Worm (Caenorhabditis elegans) whole organism, young adult: ENCODE results near the gene F18E2.15.

Experiments used
- B0261.1 ChIP-seq: sonication (generic microtip); optimal IDR thresholded peaks from 2 replicates; lab custom pipeline; 2016; ENCODE audit warnings: mild to moderate bottlenecking, missing genetic modification characterization, moderate library complexity, missing compliant biosample characterization
- F10E7.11 ChIP-seq: sonication (generic microtip); optimal IDR thresholded peaks from 2 replicates; lab custom pipeline; 2017; ENCODE audit warnings: mild to moderate bottlenecking, missing genetic modification characterization, moderate library complexity, missing compliant biosample characterization
- F37B4.10 ChIP-seq: fragments of 200-800 bp; sonication (Bioruptor generic); IDR thresholded peaks from 2 replicates; pipeline ENCODE4 v1.3.6; 2022; ENCODE audit warnings: missing genetic modification characterization, missing compliant biosample characterization
- F39B2.1 ChIP-seq: fragments of 200-800 bp; sonication (Bioruptor generic); IDR thresholded peaks from 2 replicates; pipeline ENCODE4 v1.3.6; 2022; ENCODE audit warnings: missing genetic modification reagents, missing genetic modification characterization, missing compliant biosample characterization
- F55B11.4 ChIP-seq: sonication (generic microtip); optimal IDR thresholded peaks from 2 replicates; lab custom pipeline; 2016; ENCODE audit warnings: missing compliant biosample characterization, missing genetic modification characterization, borderline replicate concordance; ENCODE audit not compliant: insufficient read depth
- F57C9.4 ChIP-seq: sonication (generic microtip); optimal IDR thresholded peaks from 2 replicates; lab custom pipeline; 2017; ENCODE audit warnings: mild to moderate bottlenecking, missing genetic modification characterization, missing compliant biosample characterization
- Y53F4B.3 ChIP-seq: fragments of 200-800 bp; sonication (Bioruptor generic); IDR thresholded peaks from 2 replicates; pipeline ENCODE4 v1.3.6; 2022; ENCODE audit warnings: missing genetic modification reagents, missing genetic modification characterization, missing compliant biosample characterization
- Y79H2A.3 ChIP-seq: fragments of 200-800 bp; sonication (Bioruptor generic); conservative IDR thresholded peaks from 2 replicates; pipeline ENCODE4 v1.3.6; 2022; ENCODE audit warnings: missing genetic modification reagents, missing genetic modification characterization, missing compliant biosample characterization
- akir-1 ChIP-seq: fragments of 200-800 bp; sonication (Bioruptor generic); optimal IDR thresholded peaks from 2 replicates; lab custom pipeline; 2018; ENCODE audit warnings: mild to moderate bottlenecking, missing genetic modification characterization, moderate library complexity, missing compliant biosample characterization
- attf-3 ChIP-seq: fragments of 200-800 bp; sonication (Bioruptor generic); conservative IDR thresholded peaks from 2 replicates; pipeline ENCODE4 v1.3.6; 2022; ENCODE audit warnings: missing genetic modification reagents, missing genetic modification characterization, missing compliant biosample characterization
- ccch-3 ChIP-seq: fragments of 200-800 bp; sonication (Bioruptor generic); optimal IDR thresholded peaks from 2 replicates; lab custom pipeline; 2018; ENCODE audit warnings: mild to moderate bottlenecking, missing genetic modification characterization, missing compliant biosample characterization
- chd-7 ChIP-seq: sonication (generic microtip); optimal IDR thresholded peaks from 2 replicates; lab custom pipeline; 2016; ENCODE audit warnings: mild to moderate bottlenecking, missing genetic modification characterization, moderate library complexity, missing compliant biosample characterization
- dox-1 ChIP-seq: fragments of 200-800 bp; sonication (Bioruptor generic); IDR thresholded peaks from 2 replicates; pipeline ENCODE4 v1.3.6; 2022; ENCODE audit warnings: missing genetic modification reagents, missing genetic modification characterization, missing compliant biosample characterization
- efl-1 ChIP-seq: fragments of 150-350 bp; optimal IDR thresholded peaks from 2 replicates; lab custom pipeline; 2014; ENCODE audit warnings: missing biosample characterization, missing genetic modification reagents, missing genetic modification characterization
- egl-18 ChIP-seq: fragments of 200-800 bp; sonication (Bioruptor generic); IDR thresholded peaks from 2 replicates; pipeline ENCODE4 v1.3.6; 2022; ENCODE audit warnings: missing genetic modification reagents, missing genetic modification characterization, missing compliant biosample characterization
- fkh-3 ChIP-seq: sonication (generic microtip); optimal IDR thresholded peaks from 2 replicates; lab custom pipeline; 2016; ENCODE audit warnings: mild to moderate bottlenecking, missing genetic modification characterization, missing compliant biosample characterization
- gei-17 ChIP-seq: fragments of 200-800 bp; sonication (Bioruptor generic); optimal IDR thresholded peaks from 2 replicates; lab custom pipeline; 2018; ENCODE audit warnings: mild to moderate bottlenecking, missing genetic modification characterization, missing compliant biosample characterization
- hmg-20 ChIP-seq: fragments of 200-800 bp; sonication (Bioruptor generic); IDR thresholded peaks from 2 replicates; pipeline ENCODE4 v1.3.6; 2022; ENCODE audit warnings: missing genetic modification reagents, missing genetic modification characterization, missing compliant biosample characterization
- hsf-1 ChIP-seq: fragments of 200-800 bp; sonication (Bioruptor generic); IDR thresholded peaks from 2 replicates; pipeline ENCODE4 v1.3.6; 2022; ENCODE audit warnings: missing genetic modification reagents, missing genetic modification characterization, missing compliant biosample characterization
- lag-1 ChIP-seq: fragments of 200-800 bp; sonication (Bioruptor generic); IDR thresholded peaks from 2 replicates; pipeline ENCODE4 v1.3.6; 2022; ENCODE audit warnings: missing genetic modification reagents, missing genetic modification characterization, missing compliant biosample characterization
- mcd-1 ChIP-seq: fragments of 200-800 bp; sonication (Bioruptor generic); IDR thresholded peaks from 2 replicates; pipeline ENCODE4 v1.3.6; 2022; ENCODE audit warnings: missing genetic modification reagents, missing genetic modification characterization, missing compliant biosample characterization
- nhr-179 ChIP-seq: sonication (generic microtip); optimal IDR thresholded peaks from 2 replicates; lab custom pipeline; 2016; ENCODE audit warnings: mild to moderate bottlenecking, missing genetic modification characterization, missing compliant biosample characterization
- nhr-27 ChIP-seq: fragments of 200-800 bp; sonication (Bioruptor generic); optimal IDR thresholded peaks from 2 replicates; lab custom pipeline; 2018; ENCODE audit warnings: mild to moderate bottlenecking, missing genetic modification characterization, moderate library complexity, missing compliant biosample characterization
- pbrm-1 ChIP-seq: fragments of 200-800 bp; sonication (Bioruptor generic); IDR thresholded peaks from 2 replicates; pipeline ENCODE4 v1.3.6; 2022; ENCODE audit warnings: missing genetic modification reagents, missing genetic modification characterization, missing compliant biosample characterization
- rec-8 ChIP-seq, 2 experiments: sonication (generic microtip); optimal IDR thresholded peaks; 2 replicates each; lab custom pipeline; 2016; ENCODE audit warnings: mild to moderate bottlenecking in 2 of 2, missing genetic modification characterization in 2 of 2, missing genetic modification reagents in 2 of 2, missing genotype in 2 of 2, missing biosample characterization in 1 of 2, missing compliant biosample characterization in 1 of 2, moderate library complexity in 1 of 2
- rpc-1 ChIP-seq, 2 experiments: fragments of 150-350 bp in 1 of 2; sonication (generic microtip) in 1 of 2; optimal IDR thresholded peaks; 2 replicates each; lab custom pipeline; 2014 to 2018; ENCODE audit warnings: missing biosample characterization in 1 of 2, missing genetic modification characterization in 1 of 2, missing genetic modification reagents in 1 of 2, missing genotype in 1 of 2
- snpc-3.4 ChIP-seq: sonication (generic microtip); optimal IDR thresholded peaks from 2 replicates; lab custom pipeline; 2017; ENCODE audit warnings: missing genetic modification characterization, mild to moderate bottlenecking, missing compliant biosample characterization, antibody characterized with exemption, moderate library complexity, missing genotype, missing genetic modification reagents
- snpc-4 ChIP-seq, 5 experiments: fragments of 150-350 bp in 1 of 5; sonication (generic microtip) in 4 of 5; optimal IDR thresholded peaks; 2 replicates each; lab custom pipeline; 2014 to 2018; ENCODE audit warnings: missing genetic modification characterization in 5 of 5, missing biosample characterization in 3 of 5, antibody characterized with exemption in 2 of 5, mild to moderate bottlenecking in 2 of 5, missing compliant biosample characterization in 2 of 5, missing genotype in 2 of 5, moderate library complexity in 2 of 5, missing genetic modification reagents in 1 of 5
- somi-1 ChIP-seq: fragments of 200-800 bp; sonication (Bioruptor generic); optimal IDR thresholded peaks from 2 replicates; lab custom pipeline; 2018; ENCODE audit warnings: mild to moderate bottlenecking, missing genetic modification characterization, missing compliant biosample characterization
- unc-130 ChIP-seq: sonication (generic microtip); optimal IDR thresholded peaks from 2 replicates; lab custom pipeline; 2016; ENCODE audit warnings: missing genetic modification reagents, missing genetic modification characterization, missing compliant biosample characterization
- unc-62 ChIP-seq: fragments of 150-350 bp; optimal IDR thresholded peaks from 2 replicates; lab custom pipeline; 2014; ENCODE audit warnings: missing biosample characterization, missing genetic modification reagents, missing genetic modification characterization
- xnd-1 ChIP-seq: sonication (generic microtip); optimal IDR thresholded peaks from 2 replicates; lab custom pipeline; 2016; ENCODE audit warnings: missing genotype, missing genetic modification reagents, missing genetic modification characterization, missing compliant biosample characterization
- zim-3 ChIP-seq: sonication (generic microtip); optimal IDR thresholded peaks from 2 replicates; lab custom pipeline; 2017; ENCODE audit warnings: mild to moderate bottlenecking, missing genetic modification characterization, moderate library complexity, missing compliant biosample characterization
- ztf-22 ChIP-seq: fragments of 200-800 bp; sonication (Bioruptor generic); optimal IDR thresholded peaks from 2 replicates; lab custom pipeline; 2018; ENCODE audit warnings: mild to moderate bottlenecking, missing genetic modification characterization, moderate library complexity, missing compliant biosample characterization
- ztf-6 ChIP-seq: fragments of 200-800 bp; sonication (Bioruptor generic); IDR thresholded peaks from 2 replicates; pipeline ENCODE4 v1.3.6; 2022; ENCODE audit warnings: missing genetic modification reagents, missing genetic modification characterization, missing compliant biosample characterization

F18E2.15 gene

DNA sequence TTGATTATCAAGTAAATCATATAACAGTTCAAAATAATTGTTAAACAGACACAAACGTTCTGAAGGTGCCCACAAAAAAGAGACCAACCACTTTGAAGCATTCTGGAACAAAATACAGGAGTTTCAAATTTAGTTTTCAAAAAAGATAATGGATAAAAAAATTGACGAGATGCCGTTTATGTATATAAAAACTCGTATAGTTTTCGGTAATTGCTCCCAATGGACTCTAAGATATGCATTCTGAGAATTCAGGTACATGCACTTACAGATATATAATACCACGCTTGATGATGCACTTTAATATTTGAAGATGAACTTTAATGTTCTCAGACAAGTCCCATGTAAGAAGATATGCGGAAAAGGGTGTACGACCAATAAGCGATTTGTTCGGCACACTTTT lies 42.2 kb downstream of the F18E2.15 start, which contains the start of gene str-181:
Gene str-181 (minus strand): TSS at position 101 of the 400 bp plus-strand sequence.
- no peak for TF ChIP-seq F39B2.1 (GFP tag; lab: Robert Waterston, UW)
- no peak for TF ChIP-seq Y79H2A.3 (GFP tag; lab: Robert Waterston, UW)
- TF ChIP-seq nhr-179 (tag; lab: Kevin White, UChicago): no peak
- no peak for TF ChIP-seq hmg-20 (GFP tag; lab: Robert Waterston, UW)
- no peak for TF ChIP-seq rpc-1 (optimal IDR thresholded peaks at IDR 0.05; lab: Kevin White, UChicago)
- TF ChIP-seq rpc-1 (tag; optimal IDR thresholded peaks at IDR 0.05; lab: Kevin White, UChicago): no peak
- no peak for TF ChIP-seq mcd-1
- no peak for TF ChIP-seq ztf-6
- no peak for TF ChIP-seq nhr-27 (tag; lab: Kevin White, UChicago)
- TF ChIP-seq gei-17: no peak
- no peak for TF ChIP-seq F10E7.11
- no peak for TF ChIP-seq F57C9.4 (tag; lab: Kevin White, UChicago)
- TF ChIP-seq unc-130 (GFP tag; lab: Kevin White, UChicago): no peak
- no peak for TF ChIP-seq chd-7 (tag; lab: Kevin White, UChicago)
- TF ChIP-seq B0261.1 (tag; lab: Kevin White, UChicago): no peak
- TF ChIP-seq, all 124 proteins: peak for 0

DNA sequence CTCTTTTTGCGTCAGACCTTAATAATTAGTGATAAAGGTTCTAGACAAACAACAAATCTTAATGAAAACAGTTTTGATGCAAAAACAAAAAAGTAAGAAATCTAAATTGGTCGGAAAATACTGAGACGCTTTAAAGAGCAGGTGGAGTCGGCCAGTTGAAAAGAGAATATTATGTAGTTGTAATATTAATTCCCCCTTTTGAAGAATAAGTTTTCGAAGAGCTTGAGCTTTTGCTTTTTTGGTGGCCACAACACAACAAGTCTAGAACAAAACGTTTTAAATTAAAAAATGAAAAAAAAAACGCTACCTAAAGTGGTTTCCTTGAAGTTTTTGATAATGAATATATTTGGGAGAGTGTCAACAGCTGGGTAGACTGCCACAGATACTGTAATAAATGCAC lies 44.4 kb downstream of the F18E2.15 start, which contains the start of gene str-178:
Gene str-178 (minus strand): TSS at position 101 of the 400 bp plus-strand sequence.
- TF ChIP-seq B0261.1 (tag; lab: Kevin White, UChicago) (no peak), ccch-3 (GFP tag; lab: Kevin White, UChicago) (no peak), egl-18 (no peak), Y79H2A.3 (GFP tag; lab: Robert Waterston, UW) (no peak), gei-17 (no peak), snpc-4 (GFP tag; optimal IDR thresholded peaks at IDR 0.05; lab: Kevin White, UChicago) (no peak), snpc-4 (tag; optimal IDR thresholded peaks at IDR 0.05; lab: Kevin White, UChicago) (no peak), rec-8 (tag; optimal IDR thresholded peaks at IDR 0.05; lab: Kevin White, UChicago) (no peak), hsf-1 (GFP tag; lab: Robert Waterston, UW) (no peak), F55B11.4 (tag; lab: Kevin White, UChicago) (no peak), somi-1 (GFP tag; lab: Kevin White, UChicago) (no peak), efl-1 (GFP tag; lab: Kevin White, UChicago) (no peak), attf-3 (no peak), Y53F4B.3 (GFP tag; lab: Robert Waterston, UW) (no peak), unc-62 (GFP tag; lab: Kevin White, UChicago) (no peak), F37B4.10 (GFP tag; lab: Robert Waterston, UW) (no peak), zim-3 (tag; lab: Kevin White, UChicago) (no peak), dox-1 (GFP tag; lab: Robert Waterston, UW) (no peak)

DNA sequence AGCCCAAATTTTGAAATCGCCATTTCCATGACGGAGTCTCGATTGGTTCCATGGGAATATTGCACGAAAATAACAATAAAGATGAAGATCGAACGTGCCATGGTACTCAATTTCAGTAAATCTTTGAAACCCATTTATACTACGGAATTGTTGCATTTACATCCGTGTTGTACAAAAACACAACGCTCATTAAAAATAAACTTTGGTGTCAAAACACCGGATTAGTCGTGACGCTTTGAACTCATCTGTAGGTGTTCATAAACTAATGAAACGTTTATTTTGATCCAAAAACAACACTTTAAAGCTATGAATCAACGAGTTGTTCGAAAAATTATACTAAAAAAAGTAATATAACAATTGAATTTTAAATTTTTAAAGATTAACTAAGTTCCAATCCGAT lies 46.7 kb downstream of the F18E2.15 start, which contains the start of gene R11D1.4:
Gene R11D1.4 (minus strand): TSS at position 101 of the 400 bp plus-strand sequence.
- TF ChIP-seq akir-1 (GFP tag; lab: Kevin White, UChicago) (no peak), ztf-22 (GFP tag; lab: Kevin White, UChicago) (no peak), xnd-1 (no peak), lag-1 (GFP tag; lab: Robert Waterston, UW) (no peak), ccch-3 (GFP tag; lab: Kevin White, UChicago) (no peak), pbrm-1 (GFP tag; lab: Robert Waterston, UW) (no peak), hsf-1 (GFP tag; lab: Robert Waterston, UW) (no peak), fkh-3 (no peak), snpc-3.4 (tag; lab: Kevin White, UChicago) (no peak), rec-8 (tag; optimal IDR thresholded peaks at IDR 0.05; lab: Kevin White, UChicago) (no peak)
